Fruit fly (Drosophila melanogaster) whole organism, pupa: ENCODE results near the gene Gmap.

Experiments
- CG17806 ChIP-seq: fragments of 200-800 bp; sonication (Bioruptor generic); optimal IDR thresholded peaks from 2 replicates; lab custom pipeline; 2018; ENCODE audit warnings: missing biosample characterization, mild to moderate bottlenecking, missing genetic modification characterization, moderate library complexity
- CG4496 ChIP-seq: fragments of 200-800 bp; sonication (Bioruptor generic); IDR thresholded peaks from 3 replicates; pipeline ENCODE4 v1.3.6; 2022; ENCODE audit warnings: missing biosample characterization, missing genetic modification characterization
- Ets98B ChIP-seq: fragments of 200-800 bp; sonication (Bioruptor generic); IDR thresholded peaks from 2 replicates; pipeline ENCODE4 v1.3.6; 2022; ENCODE audit warnings: missing biosample characterization, missing genetic modification characterization
- Pif1A ChIP-seq: fragments of 200-800 bp; sonication (Bioruptor generic); optimal IDR thresholded peaks from 3 replicates; lab custom pipeline; 2016; ENCODE audit warnings: missing biosample characterization, missing genetic modification characterization
- Snoo ChIP-seq: fragments of 200-800 bp; sonication (Bioruptor generic); optimal IDR thresholded peaks from 3 replicates; lab custom pipeline; 2017; ENCODE audit warnings: missing biosample characterization, mild to moderate bottlenecking, missing genetic modification characterization, inconsistent platforms

- TF ChIP-seq Ets98B (GFP tag; lab: Robert Waterston, UW) (peak; percentile 35; the same call in 1 of the 2 replicates), Pif1A (GFP tag; lab: Kevin White, UChicago) (no peak), Snoo (tag; lab: Kevin White, UChicago) (no peak), CG4496 (peak; percentile 64), CG17806 (tag; lab: Kevin White, UChicago) (peak; percentile 11)
These were observed 33.6 kb upstream of the Gmap start, which contains the start of gene CG11655 for dm6 chrX:15453121-15453520.
